Fruit fly (Drosophila melanogaster) whole organism, embryonic: ENCODE measurements around the gene ps.

Experiments used
- Blimp-1 ChIP-seq: fragments of 200-800 bp; sonication (Bioruptor generic); optimal IDR thresholded peaks from 3 replicates; lab custom pipeline; 2018; ENCODE audit warnings: missing biosample characterization, missing genetic modification characterization, mild to moderate bottlenecking, moderate library complexity, missing genetic modification reagents
- CG10321 ChIP-seq: fragments of 200-800 bp; sonication (Bioruptor generic); IDR thresholded peaks from 2 replicates; pipeline ENCODE4 v1.3.6; 2022; ENCODE audit warnings: missing biosample characterization, missing genetic modification characterization
- CG10462 ChIP-seq: fragments of 200-800 bp; sonication (Bioruptor generic); optimal IDR thresholded peaks from 2 replicates; lab custom pipeline; 2016; ENCODE audit warnings: missing biosample characterization, missing genetic modification characterization
- CG12071 ChIP-seq: fragments of 200-800 bp; sonication (Bioruptor generic); optimal IDR thresholded peaks from 3 replicates; lab custom pipeline; 2018; ENCODE audit warnings: missing biosample characterization, mild to moderate bottlenecking, missing genetic modification characterization
- CG12104 ChIP-seq: fragments of 200-800 bp; sonication (Bioruptor generic); optimal IDR thresholded peaks from 3 replicates; lab custom pipeline; 2016; ENCODE audit warnings: missing biosample characterization, missing genetic modification characterization
- CG12155 ChIP-seq: fragments of 200-800 bp; sonication (Bioruptor generic); optimal IDR thresholded peaks from 3 replicates; lab custom pipeline; 2016; ENCODE audit warnings: missing biosample characterization, missing genetic modification characterization
- CG13624 ChIP-seq: fragments of 200-800 bp; sonication (Bioruptor generic); optimal IDR thresholded peaks from 2 replicates; lab custom pipeline; 2016; ENCODE audit warnings: missing biosample characterization, missing genetic modification characterization
- CG15479 ChIP-seq: fragments of 200-800 bp; sonication (Bioruptor generic); optimal IDR thresholded peaks from 3 replicates; lab custom pipeline; 2019; ENCODE audit warnings: missing biosample characterization, mild to moderate bottlenecking, missing genetic modification characterization, moderate library complexity
- CG1602 ChIP-seq: fragments of 200-800 bp; sonication (Bioruptor generic); optimal IDR thresholded peaks from 3 replicates; lab custom pipeline; 2016; ENCODE audit warnings: missing biosample characterization, missing genetic modification characterization
- CG17829 ChIP-seq: fragments of 200-800 bp; optimal IDR thresholded peaks from 2 replicates; lab custom pipeline; 2019; ENCODE audit warnings: missing biosample characterization, mild to moderate bottlenecking, missing genetic modification characterization, moderate library complexity
- CG18011 ChIP-seq: fragments of 200-800 bp; sonication (Bioruptor generic); optimal IDR thresholded peaks from 2 replicates; lab custom pipeline; 2017; ENCODE audit warnings: missing biosample characterization, missing genetic modification characterization, mild to moderate bottlenecking, moderate library complexity, missing genotype
- CG2678 ChIP-seq: fragments of 200-800 bp; sonication (Bioruptor generic); optimal IDR thresholded peaks from 3 replicates; lab custom pipeline; 2019; ENCODE audit warnings: missing biosample characterization, mild to moderate bottlenecking, missing genetic modification characterization, moderate library complexity
- CG2712 ChIP-seq: fragments of 200-800 bp; optimal IDR thresholded peaks from 3 replicates; lab custom pipeline; 2019; ENCODE audit warnings: missing biosample characterization, mild to moderate bottlenecking, missing genetic modification characterization, moderate library complexity
- CG31365 ChIP-seq: fragments of 200-800 bp; sonication (Bioruptor generic); optimal IDR thresholded peaks from 2 replicates; lab custom pipeline; 2018; ENCODE audit warnings: missing biosample characterization, mild to moderate bottlenecking, missing genetic modification characterization
- CG3281 ChIP-seq: fragments of 200-800 bp; sonication (Bioruptor generic); optimal IDR thresholded peaks from 3 replicates; lab custom pipeline; 2017; ENCODE audit warnings: missing biosample characterization, mild to moderate bottlenecking, missing genetic modification characterization
- CG4730 ChIP-seq: fragments of 200-800 bp; sonication (Bioruptor generic); IDR thresholded peaks from 2 replicates; pipeline ENCODE4 v1.3.6; 2022; ENCODE audit warnings: missing biosample characterization, missing genetic modification characterization
- CG5180 ChIP-seq: fragments of 200-800 bp; sonication (Bioruptor generic); optimal IDR thresholded peaks from 3 replicates; lab custom pipeline; 2017; ENCODE audit warnings: missing biosample characterization, missing genetic modification characterization, mild to moderate bottlenecking, moderate library complexity, missing genetic modification reagents
- CG6272 ChIP-seq: fragments of 200-800 bp; sonication (Bioruptor generic); IDR thresholded peaks from 2 replicates; pipeline ENCODE4 v1.3.6; 2022; ENCODE audit warnings: missing biosample characterization, missing genetic modification characterization
- CG6765 ChIP-seq: fragments of 200-800 bp; sonication (Bioruptor generic); optimal IDR thresholded peaks from 3 replicates; lab custom pipeline; 2017; ENCODE audit warnings: missing biosample characterization, mild to moderate bottlenecking, missing genetic modification characterization
- CG6791 ChIP-seq: fragments of 200-800 bp; sonication (Bioruptor generic); IDR thresholded peaks from 3 replicates; pipeline ENCODE4 v1.3.6; 2022; ENCODE audit warnings: missing biosample characterization, missing genetic modification characterization; ENCODE audit not compliant: partially characterized antibody
- CG7357 ChIP-seq: fragments of 200-800 bp; sonication (Bioruptor generic); IDR thresholded peaks from 3 replicates; pipeline ENCODE4 v1.3.6; 2022; ENCODE audit warnings: missing biosample characterization, missing genetic modification characterization
- CG7786 ChIP-seq: fragments of 200-800 bp; sonication (Bioruptor generic); optimal IDR thresholded peaks from 2 replicates; lab custom pipeline; 2016; ENCODE audit warnings: missing biosample characterization, missing genetic modification characterization
- CG8359 ChIP-seq: fragments of 200-800 bp; sonication (Bioruptor generic); optimal IDR thresholded peaks from 2 replicates; lab custom pipeline; 2017; ENCODE audit warnings: missing biosample characterization, mild to moderate bottlenecking, missing genetic modification characterization, borderline replicate concordance
- Chrac-16 ChIP-seq: fragments of 200-800 bp; sonication (Bioruptor generic); optimal IDR thresholded peaks from 3 replicates; lab custom pipeline; 2016; ENCODE audit warnings: missing biosample characterization, missing genetic modification characterization
- D19B ChIP-seq: fragments of 200-800 bp; sonication (Bioruptor generic); optimal IDR thresholded peaks from 2 replicates; lab custom pipeline; 2017; ENCODE audit warnings: missing biosample characterization, mild to moderate bottlenecking, missing genetic modification characterization
- E2f1 ChIP-seq: fragments of 200-800 bp; sonication (Bioruptor generic); IDR thresholded peaks from 2 replicates; pipeline ENCODE4 v1.3.6; 2022; ENCODE audit warnings: missing biosample characterization, missing genetic modification characterization
- HmgD ChIP-seq: fragments of 200-800 bp; sonication (Bioruptor generic); optimal IDR thresholded peaks from 3 replicates; lab custom pipeline; 2016; ENCODE audit warnings: missing biosample characterization, missing genetic modification characterization
- Lhr ChIP-seq: fragments of 200-800 bp; sonication (Bioruptor generic); optimal IDR thresholded peaks from 3 replicates; lab custom pipeline; 2017; ENCODE audit warnings: mild to moderate bottlenecking, missing biosample characterization, missing genetic modification reagents, missing genetic modification characterization
- Meics ChIP-seq: fragments of 200-800 bp; sonication (Bioruptor generic); optimal IDR thresholded peaks from 2 replicates; lab custom pipeline; 2017; ENCODE audit warnings: missing biosample characterization, mild to moderate bottlenecking, missing genetic modification characterization
- Nf-YC ChIP-seq: fragments of 200-800 bp; optimal IDR thresholded peaks from 3 replicates; lab custom pipeline; 2019; ENCODE audit warnings: missing biosample characterization, mild to moderate bottlenecking, missing genetic modification characterization, moderate library complexity
- Pdp1 ChIP-seq, 2 experiments: fragments of 200-800 bp; sonication (Bioruptor generic); optimal IDR thresholded peaks; 3 replicates each; lab custom pipeline; 2016; ENCODE audit warnings: missing biosample characterization in 2 of 2, missing genetic modification characterization in 2 of 2, mild to moderate bottlenecking in 1 of 2, moderate library complexity in 1 of 2
- Spps ChIP-seq: fragments of 200-800 bp; sonication (Bioruptor generic); optimal IDR thresholded peaks from 2 replicates; lab custom pipeline; 2018; ENCODE audit warnings: missing biosample characterization, mild to moderate bottlenecking, missing genetic modification characterization
- TFAM ChIP-seq: fragments of 200-800 bp; sonication (Bioruptor generic); optimal IDR thresholded peaks from 2 replicates; lab custom pipeline; 2017; ENCODE audit warnings: missing biosample characterization, missing genetic modification characterization, inconsistent platforms
- Xrp1 ChIP-seq: fragments of 200-800 bp; sonication (Bioruptor generic); IDR thresholded peaks from 2 replicates; pipeline ENCODE4 v1.3.6; 2022; ENCODE audit warnings: missing biosample characterization, missing genetic modification characterization
- bcd ChIP-seq: fragments of 200-800 bp; sonication (Bioruptor generic); optimal IDR thresholded peaks from 2 replicates; lab custom pipeline; 2017; ENCODE audit warnings: missing biosample characterization, mild to moderate bottlenecking, missing genetic modification characterization
- corto ChIP-seq: fragments of 200-800 bp; sonication (Bioruptor generic); optimal IDR thresholded peaks from 2 replicates; lab custom pipeline; 2016; ENCODE audit warnings: missing biosample characterization, mild to moderate bottlenecking, missing genetic modification characterization, moderate library complexity
- da ChIP-seq: fragments of 200-800 bp; sonication (Bioruptor generic); optimal IDR thresholded peaks from 2 replicates; lab custom pipeline; 2016; ENCODE audit warnings: missing biosample characterization, missing genetic modification characterization
- disco-r ChIP-seq: fragments of 200-800 bp; sonication (Bioruptor generic); optimal IDR thresholded peaks from 2 replicates; lab custom pipeline; 2016; ENCODE audit warnings: missing biosample characterization, missing genetic modification characterization
- ems ChIP-seq: fragments of 200-800 bp; sonication (Bioruptor generic); optimal IDR thresholded peaks from 3 replicates; lab custom pipeline; 2016; ENCODE audit warnings: missing biosample characterization, missing genetic modification characterization
- fd64A ChIP-seq: fragments of 200-800 bp; sonication (Bioruptor generic); optimal IDR thresholded peaks from 3 replicates; lab custom pipeline; 2018; ENCODE audit warnings: missing biosample characterization, mild to moderate bottlenecking, missing genetic modification characterization
- gsb-n ChIP-seq: fragments of 200-800 bp; sonication (Bioruptor generic); optimal IDR thresholded peaks from 3 replicates; lab custom pipeline; 2018; ENCODE audit warnings: missing biosample characterization, mild to moderate bottlenecking, missing genetic modification characterization
- kay ChIP-seq: fragments of 200-800 bp; sonication (Bioruptor generic); optimal IDR thresholded peaks from 2 replicates; lab custom pipeline; 2016; ENCODE audit warnings: missing biosample characterization, missing genetic modification characterization
- mirr ChIP-seq: fragments of 200-800 bp; sonication (Bioruptor generic); optimal IDR thresholded peaks from 3 replicates; lab custom pipeline; 2018; ENCODE audit warnings: missing biosample characterization, mild to moderate bottlenecking, missing genetic modification characterization
- nau ChIP-seq: fragments of 200-800 bp; sonication (Bioruptor generic); optimal IDR thresholded peaks from 3 replicates; lab custom pipeline; 2017; ENCODE audit warnings: missing biosample characterization, mild to moderate bottlenecking, missing genetic modification characterization, missing genetic modification reagents
- odd ChIP-seq: fragments of 200-800 bp; sonication (Bioruptor generic); optimal IDR thresholded peaks from 2 replicates; lab custom pipeline; 2017; ENCODE audit warnings: missing biosample characterization, mild to moderate bottlenecking, missing genetic modification characterization
- tin ChIP-seq: fragments of 200-800 bp; sonication (Bioruptor generic); optimal IDR thresholded peaks from 3 replicates; lab custom pipeline; 2016; ENCODE audit warnings: missing biosample characterization, missing genetic modification characterization
- toy ChIP-seq: fragments of 200-800 bp; sonication (Bioruptor generic); IDR thresholded peaks from 2 replicates; pipeline ENCODE4 v1.3.6; 2022; ENCODE audit warnings: missing biosample characterization, missing genetic modification characterization
- tup ChIP-seq: fragments of 200-800 bp; sonication (Bioruptor generic); optimal IDR thresholded peaks from 2 replicates; lab custom pipeline; 2016; ENCODE audit warnings: missing biosample characterization, mild to moderate bottlenecking, missing genetic modification characterization, moderate library complexity
- vvl ChIP-seq: fragments of 200-800 bp; sonication (Bioruptor generic); IDR thresholded peaks from 2 replicates; pipeline ENCODE4 v1.3.6; 2022; ENCODE audit warnings: missing biosample characterization, missing genetic modification characterization
- zf30C ChIP-seq: fragments of 200-800 bp; sonication (Bioruptor generic); optimal IDR thresholded peaks from 3 replicates; lab custom pipeline; 2018; ENCODE audit warnings: missing biosample characterization, mild to moderate bottlenecking, missing genetic modification characterization

The ps gene

DNA sequence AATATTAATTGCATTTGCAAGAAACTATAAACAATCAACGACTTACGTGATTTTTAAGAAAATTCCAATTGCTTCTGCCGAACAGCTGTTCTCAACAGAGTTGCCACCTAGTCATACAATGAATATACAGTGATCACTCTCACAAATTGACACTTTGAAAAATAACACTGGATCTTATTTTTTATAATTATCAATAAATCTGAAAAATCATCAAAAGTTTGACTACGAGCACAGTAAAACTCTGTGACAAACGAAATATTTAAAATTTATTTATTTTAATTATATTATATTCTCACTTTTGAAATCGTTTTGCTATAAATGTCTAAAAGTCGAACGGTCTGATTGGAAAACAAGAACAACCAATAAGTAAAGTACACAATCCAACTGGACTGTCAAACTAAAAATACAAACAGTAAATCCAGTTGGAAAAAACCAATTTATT, 17.8 kb upstream of the ps start, which contains the start of gene CG34117 (continued):
- TF ChIP-seq kay (GFP tag; lab: Kevin White, UChicago) (peak; percentile 48), CG17829 (tag; lab: Kevin White, UChicago) (peak; percentile 89), CG2712 (tag; lab: Kevin White, UChicago) (peak; percentile 88), odd (GFP tag; lab: Kevin White, UChicago) (peak; percentile 65), CG15479 (GFP tag; lab: Kevin White, UChicago) (no peak), CG12155 (GFP tag; lab: Kevin White, UChicago) (peak; percentile 81), CG13624 (GFP tag; lab: Kevin White, UChicago) (peak; percentile 71), Pdp1 (GFP tag; optimal IDR thresholded peaks at IDR 0.05; lab: Kevin White, UChicago) (peak; percentile 57 to 93), CG6791 (GFP tag; lab: Robert Waterston, UW) (no peak), CG8359 (GFP tag; lab: Kevin White, UChicago) (no peak), CG12071 (GFP tag; lab: Kevin White, UChicago) (peak; percentile 30), Spps (peak; percentile 67), fd64A (GFP tag; lab: Kevin White, UChicago) (no peak), zf30C (GFP tag; lab: Kevin White, UChicago) (peak; percentile 2), ems (peak; percentile 25), CG2678 (tag; lab: Kevin White, UChicago) (peak; percentile 85), CG10321 (GFP tag; lab: Robert Waterston, UW) (no peak), CG6765 (peak; percentile 53), da (GFP tag; lab: Kevin White, UChicago) (no peak), corto (GFP tag; lab: Kevin White, UChicago) (no peak), tup (GFP tag; lab: Kevin White, UChicago) (peak; percentile 4), nau (GFP tag; lab: Kevin White, UChicago) (peak; percentile 54), mirr (GFP tag; lab: Kevin White, UChicago) (peak; percentile 17), gsb-n (tag; lab: Kevin White, UChicago) (peak; percentile 75), CG12104 (GFP tag; lab: Kevin White, UChicago) (peak; percentile 59), E2f1 (GFP tag; lab: Robert Waterston, UW) (peak; percentile 79), disco-r (no peak), CG5180 (GFP tag; lab: Kevin White, UChicago) (peak; percentile 53), CG4730 (peak; percentile 71; the same call in 1 of the 2 replicates), D19B (GFP tag; lab: Kevin White, UChicago) (peak; percentile 48), Meics (peak; percentile 84), CG10462 (peak; percentile 57), CG7357 (GFP tag; lab: Robert Waterston, UW) (peak; percentile 55; the same call in 2 of the 3 replicates), TFAM (GFP tag; lab: Kevin White, UChicago) (no peak), CG31365 (tag; lab: Kevin White, UChicago) (no peak), Xrp1 (peak; percentile 90), Chrac-16 (GFP tag; lab: Kevin White, UChicago) (peak; percentile 84), CG1602 (peak; percentile 78), CG6272 (GFP tag; lab: Robert Waterston, UW) (peak; percentile 30; the same call in 1 of the 2 replicates), CG18011 (GFP tag; lab: Kevin White, UChicago) (peak; percentile 32), tin (GFP tag; lab: Kevin White, UChicago) (peak; percentile 79), CG7786 (peak; percentile 64), vvl (GFP tag; lab: Robert Waterston, UW) (peak; percentile 92), Lhr (peak; percentile 6), HmgD (GFP tag; lab: Kevin White, UChicago) (no peak), Nf-YC (tag; lab: Kevin White, UChicago) (peak; percentile 75), Blimp-1 (peak; percentile 76), toy (GFP tag; lab: Robert Waterston, UW) (no peak), CG3281 (peak; percentile 82), bcd (GFP tag; lab: Kevin White, UChicago) (peak; percentile 61)
